Worm (Caenorhabditis elegans) whole organism, late embryonic: ENCODE measurements around the gene elpc-3.
A peak's percentile ranks its signal among the peaks of the same experiment; 100 is the strongest.

Experiments used
- F13H6.1 ChIP-seq: sonication (generic microtip); optimal IDR thresholded peaks from 2 replicates; lab custom pipeline; 2016; ENCODE audit warnings: missing genetic modification characterization, missing compliant biosample characterization
- K02D7.2 ChIP-seq: sonication (generic microtip); optimal IDR thresholded peaks from 2 replicates; lab custom pipeline; 2017; ENCODE audit warnings: mild to moderate bottlenecking, missing genetic modification characterization, missing compliant biosample characterization
- K09A11.1 ChIP-seq: sonication (generic microtip); optimal IDR thresholded peaks from 2 replicates; lab custom pipeline; 2017; ENCODE audit warnings: antibody characterized with exemption, mild to moderate bottlenecking, missing genetic modification characterization, missing compliant biosample characterization; ENCODE audit not compliant: insufficient read depth
- T23F11.4 ChIP-seq: fragments of 200-800 bp; sonication (Bioruptor generic); optimal IDR thresholded peaks from 2 replicates; lab custom pipeline; 2018; ENCODE audit warnings: mild to moderate bottlenecking, missing genetic modification characterization, missing compliant biosample characterization
- Y22D7AL.16 ChIP-seq: sonication (generic microtip); optimal IDR thresholded peaks from 2 replicates; lab custom pipeline; 2016; ENCODE audit warnings: missing genetic modification characterization, missing compliant biosample characterization
- ahr-1 ChIP-seq: sonication (generic microtip); optimal IDR thresholded peaks from 2 replicates; lab custom pipeline; 2016; ENCODE audit warnings: missing genetic modification characterization, missing compliant biosample characterization
- ceh-18 ChIP-seq: sonication (generic microtip); optimal IDR thresholded peaks from 2 replicates; lab custom pipeline; 2016; ENCODE audit warnings: missing genetic modification characterization, missing compliant biosample characterization
- ceh-19 ChIP-seq: fragments of 200-800 bp; sonication (Bioruptor generic); optimal IDR thresholded peaks from 2 replicates; lab custom pipeline; 2018; ENCODE audit warnings: mild to moderate bottlenecking, missing genetic modification characterization, missing compliant biosample characterization
- ceh-22 ChIP-seq: sonication (generic microtip); optimal IDR thresholded peaks from 2 replicates; lab custom pipeline; 2017; ENCODE audit warnings: missing biosample characterization, missing genetic modification characterization
- ceh-24 ChIP-seq: sonication (generic microtip); optimal IDR thresholded peaks from 2 replicates; lab custom pipeline; 2016; ENCODE audit warnings: mild to moderate bottlenecking, missing genetic modification characterization, missing compliant biosample characterization
- ceh-31 ChIP-seq: sonication (generic microtip); optimal IDR thresholded peaks from 2 replicates; lab custom pipeline; 2016; ENCODE audit warnings: missing genetic modification characterization, missing compliant biosample characterization
- ceh-34 ChIP-seq: sonication (generic microtip); optimal IDR thresholded peaks from 2 replicates; lab custom pipeline; 2016; ENCODE audit warnings: mild to moderate bottlenecking, missing genetic modification characterization, missing compliant biosample characterization
- ceh-48 ChIP-seq: sonication (generic microtip); optimal IDR thresholded peaks from 2 replicates; lab custom pipeline; 2016; ENCODE audit warnings: missing genetic modification characterization, inconsistent platforms, missing compliant biosample characterization
- ceh-9 ChIP-seq: sonication (generic microtip); optimal IDR thresholded peaks from 2 replicates; lab custom pipeline; 2016; ENCODE audit warnings: mild to moderate bottlenecking, missing genetic modification characterization, inconsistent platforms, missing compliant biosample characterization
- dmd-4 ChIP-seq: sonication (generic microtip); optimal IDR thresholded peaks from 2 replicates; lab custom pipeline; 2016; ENCODE audit warnings: borderline replicate concordance, missing genetic modification characterization, missing compliant biosample characterization
- dve-1 ChIP-seq: sonication (generic microtip); optimal IDR thresholded peaks from 2 replicates; lab custom pipeline; 2017; ENCODE audit warnings: antibody characterized with exemption, mild to moderate bottlenecking, missing genetic modification characterization, missing compliant biosample characterization
- elt-2 ChIP-seq: sonication (generic microtip); optimal IDR thresholded peaks from 2 replicates; lab custom pipeline; 2016; ENCODE audit warnings: missing genetic modification reagents, missing genetic modification characterization, missing compliant biosample characterization
- ets-4 ChIP-seq: sonication (generic microtip); optimal IDR thresholded peaks from 2 replicates; lab custom pipeline; 2016; ENCODE audit warnings: missing genetic modification characterization, missing compliant biosample characterization
- fax-1 ChIP-seq: sonication (generic microtip); optimal IDR thresholded peaks from 2 replicates; lab custom pipeline; 2016; ENCODE audit warnings: missing genotype, missing genetic modification characterization, missing compliant biosample characterization
- fkh-10 ChIP-seq: fragments of 150-350 bp; optimal IDR thresholded peaks from 2 replicates; lab custom pipeline; 2014; ENCODE audit warnings: missing biosample characterization, missing genetic modification reagents, missing genetic modification characterization
- fkh-6 ChIP-seq: sonication (generic microtip); optimal IDR thresholded peaks from 2 replicates; lab custom pipeline; 2016; ENCODE audit warnings: missing genetic modification characterization, missing compliant biosample characterization
- gmeb-2 ChIP-seq: sonication (generic microtip); optimal IDR thresholded peaks from 2 replicates; lab custom pipeline; 2016; ENCODE audit warnings: missing genetic modification characterization, inconsistent platforms, missing compliant biosample characterization
- hlh-13 ChIP-seq: fragments of 200-800 bp; sonication (Bioruptor generic); optimal IDR thresholded peaks from 2 replicates; lab custom pipeline; 2018; ENCODE audit warnings: mild to moderate bottlenecking, missing genetic modification characterization, missing compliant biosample characterization
- hlh-30 ChIP-seq: sonication (generic microtip); optimal IDR thresholded peaks from 2 replicates; lab custom pipeline; 2017; ENCODE audit warnings: antibody characterized with exemption, missing genetic modification characterization, missing compliant biosample characterization; ENCODE audit not compliant: insufficient read depth
- lin-11 ChIP-seq: fragments of 200-800 bp; sonication (Bioruptor generic); optimal IDR thresholded peaks from 2 replicates; lab custom pipeline; 2018; ENCODE audit warnings: mild to moderate bottlenecking, missing genetic modification characterization, missing compliant biosample characterization
- madf-2 ChIP-seq: sonication (generic microtip); optimal IDR thresholded peaks from 2 replicates; lab custom pipeline; 2017; ENCODE audit warnings: missing genetic modification characterization, missing compliant biosample characterization
- mec-3 ChIP-seq: sonication (generic microtip); optimal IDR thresholded peaks from 2 replicates; lab custom pipeline; 2016; ENCODE audit warnings: borderline replicate concordance, missing genetic modification characterization, missing compliant biosample characterization
- nhr-11 ChIP-seq: fragments of 150-350 bp; optimal IDR thresholded peaks from 2 replicates; lab custom pipeline; 2014; ENCODE audit warnings: missing biosample characterization, missing genetic modification characterization
- nhr-232 ChIP-seq: sonication (generic microtip); optimal IDR thresholded peaks from 2 replicates; lab custom pipeline; 2016; ENCODE audit warnings: missing genetic modification characterization, missing compliant biosample characterization
- npax-4 ChIP-seq: sonication (generic microtip); optimal IDR thresholded peaks from 2 replicates; lab custom pipeline; 2016; ENCODE audit warnings: missing genetic modification characterization, missing compliant biosample characterization
- odd-2 ChIP-seq: sonication (generic microtip); optimal IDR thresholded peaks from 2 replicates; lab custom pipeline; 2017; ENCODE audit warnings: antibody characterized with exemption, mild to moderate bottlenecking, missing genetic modification characterization, missing compliant biosample characterization
- pat-9 ChIP-seq: fragments of 200-800 bp; sonication (Bioruptor generic); optimal IDR thresholded peaks from 2 replicates; lab custom pipeline; 2018; ENCODE audit warnings: mild to moderate bottlenecking, missing genetic modification characterization, moderate library complexity, missing compliant biosample characterization
- pros-1 ChIP-seq: fragments of 150-350 bp; optimal IDR thresholded peaks from 2 replicates; lab custom pipeline; 2014; ENCODE audit warnings: missing biosample characterization, missing genetic modification reagents, missing genetic modification characterization
- ref-2 ChIP-seq: sonication (generic microtip); optimal IDR thresholded peaks from 2 replicates; lab custom pipeline; 2016; ENCODE audit warnings: missing genetic modification characterization, missing compliant biosample characterization
- syd-9 ChIP-seq: sonication (generic microtip); optimal IDR thresholded peaks from 2 replicates; lab custom pipeline; 2016; ENCODE audit warnings: mild to moderate bottlenecking, missing genetic modification characterization, moderate library complexity, missing compliant biosample characterization
- tbx-7 ChIP-seq: sonication (generic microtip); optimal IDR thresholded peaks from 2 replicates; lab custom pipeline; 2016; ENCODE audit warnings: missing genotype, missing genetic modification characterization, missing compliant biosample characterization
- ttx-3 ChIP-seq: sonication (generic microtip); optimal IDR thresholded peaks from 2 replicates; lab custom pipeline; 2016; ENCODE audit warnings: missing genetic modification reagents, missing genetic modification characterization, missing compliant biosample characterization
- unc-3 ChIP-seq, 2 experiments: fragments of 200-800 bp in 1 of 2; sonication (Bioruptor generic) in 1 of 2; sonication (generic microtip) in 1 of 2; conservative IDR thresholded peaks in 1 of 2; optimal IDR thresholded peaks in 1 of 2; 2 replicates each; pipeline versions ENCODE4 v1.3.6 to Lab custom; 2016 to 2022; ENCODE audit warnings: missing compliant biosample characterization in 2 of 2, missing genetic modification characterization in 2 of 2, missing genetic modification reagents in 1 of 2
- unc-42 ChIP-seq: sonication (generic microtip); optimal IDR thresholded peaks from 2 replicates; lab custom pipeline; 2016; ENCODE audit warnings: missing genotype, missing genetic modification characterization, missing compliant biosample characterization
- zip-5 ChIP-seq: sonication (generic microtip); optimal IDR thresholded peaks from 2 replicates; lab custom pipeline; 2016; ENCODE audit warnings: missing genetic modification characterization, missing compliant biosample characterization

Gene elpc-3

ce11 chrV:12161157-12161556 is 20.1 kb downstream of the elpc-3 start:
- TF ChIP-seq fkh-6 (tag; lab: Kevin White, UChicago) (no peak), hlh-30 (tag; lab: Kevin White, UChicago) (no peak), K02D7.2 (tag; lab: Kevin White, UChicago) (no peak), T23F11.4 (GFP tag; lab: Kevin White, UChicago) (no peak), F13H6.1 (tag; lab: Kevin White, UChicago) (no peak), mec-3 (no peak), tbx-7 (tag; lab: Kevin White, UChicago) (no peak), Y22D7AL.16 (tag; lab: Kevin White, UChicago) (no peak), odd-2 (no peak), gmeb-2 (tag; lab: Kevin White, UChicago) (no peak)
- TF ChIP-seq, all 69 proteins: peak for 0

- TF ChIP-seq Y22D7AL.16 (tag; lab: Kevin White, UChicago), result no peak
- no peak for TF ChIP-seq odd-2
- TF ChIP-seq fkh-10 (GFP tag; lab: Kevin White, UChicago), result no peak
- no peak for TF ChIP-seq fax-1 (tag; lab: Kevin White, UChicago)
- no peak for TF ChIP-seq hlh-13 (GFP tag; lab: Kevin White, UChicago)
- TF ChIP-seq mec-3, result no peak
- TF ChIP-seq nhr-11, result no peak
- TF ChIP-seq dve-1 (tag; lab: Kevin White, UChicago), result no peak
- no peak for TF ChIP-seq ceh-24 (tag; lab: Kevin White, UChicago)
- TF ChIP-seq ceh-22, result no peak
- no peak for TF ChIP-seq ttx-3 (tag; lab: Kevin White, UChicago)
- no peak for TF ChIP-seq dmd-4
- TF ChIP-seq ref-2 (tag; lab: Kevin White, UChicago), result no peak
- TF ChIP-seq K02D7.2 (tag; lab: Kevin White, UChicago), result no peak
- TF ChIP-seq ceh-31, result no peak
- TF ChIP-seq T23F11.4 (GFP tag; lab: Kevin White, UChicago), result no peak
- TF ChIP-seq tbx-7 (tag; lab: Kevin White, UChicago), result no peak
These were observed 21.2 kb downstream of the elpc-3 start for ce11 chrV:12159975-12160374.

- no peak for TF ChIP-seq tbx-7 (tag; lab: Kevin White, UChicago)
- peak; percentile 6 for TF ChIP-seq unc-42 (tag; lab: Kevin White, UChicago)
- TF ChIP-seq K09A11.1 (tag; lab: Kevin White, UChicago), result no peak
- no peak for TF ChIP-seq unc-3 (GFP tag; conservative IDR thresholded peaks at IDR 0.05; lab: Robert Waterston, UW)
- TF ChIP-seq unc-3 (tag; optimal IDR thresholded peaks at IDR 0.05; lab: Kevin White, UChicago), result no peak
These were observed 22.8 kb downstream of the elpc-3 start for ce11 chrV:12158377-12158776.

ce11 chrV:12154554-12154953 is 26.7 kb downstream of the elpc-3 start, which contains the start of gene C27A7.9:
Gene C27A7.9, minus strand, starts transcription at chrV:12154654.
- TF ChIP-seq ceh-19 (no peak), madf-2 (tag; lab: Kevin White, UChicago) (no peak), mec-3 (no peak), zip-5 (no peak), ceh-24 (tag; lab: Kevin White, UChicago) (no peak), npax-4 (tag; lab: Kevin White, UChicago) (no peak), ets-4 (no peak), dve-1 (tag; lab: Kevin White, UChicago) (no peak), ceh-34 (tag; lab: Kevin White, UChicago) (no peak), nhr-11 (no peak), ceh-9 (tag; lab: Kevin White, UChicago) (no peak), ceh-48 (tag; lab: Kevin White, UChicago) (no peak), lin-11 (no peak), nhr-232 (tag; lab: Kevin White, UChicago) (no peak)

- TF ChIP-seq lin-11 (no peak), tbx-7 (tag; lab: Kevin White, UChicago) (no peak), fax-1 (tag; lab: Kevin White, UChicago) (no peak), gmeb-2 (tag; lab: Kevin White, UChicago) (no peak), ttx-3 (tag; lab: Kevin White, UChicago) (no peak), ceh-18 (tag; lab: Kevin White, UChicago) (no peak), odd-2 (no peak), ahr-1 (tag; lab: Kevin White, UChicago) (no peak), pat-9 (tag; lab: Kevin White, UChicago) (no peak), ceh-22 (no peak), syd-9 (tag; lab: Kevin White, UChicago) (no peak), nhr-11 (no peak), unc-3 (GFP tag; conservative IDR thresholded peaks at IDR 0.05; lab: Robert Waterston, UW) (no peak), unc-3 (tag; optimal IDR thresholded peaks at IDR 0.05; lab: Kevin White, UChicago) (no peak), pros-1 (tag; lab: Kevin White, UChicago) (no peak), elt-2 (no peak)
These were observed 27.4 kb downstream of the elpc-3 start for ce11 chrV:12153784-12154183.
